Fruit fly (Drosophila melanogaster): ENCODE data around the gene CG1532.

dm6 chrX:21065775-21066174 is 37.6 kb upstream of the CG1532 start:
- TF ChIP-seq CG14711 (tag; optimal IDR thresholded peaks at IDR 0.05) (no peak), cic (GFP tag; optimal IDR thresholded peaks at IDR 0.05) (no peak), CG11617 (GFP tag; optimal IDR thresholded peaks at IDR 0.05) (no peak), CG7045 (GFP tag; optimal IDR thresholded peaks at IDR 0.05) (no peak), CG12768 (GFP tag; optimal IDR thresholded peaks at IDR 0.05) (no peak), pad (GFP tag; optimal IDR thresholded peaks at IDR 0.05) (no peak), tj (GFP tag; optimal IDR thresholded peaks at IDR 0.05) (no peak), CG33017 (tag; optimal IDR thresholded peaks at IDR 0.05) (no peak), toe (GFP tag; optimal IDR thresholded peaks at IDR 0.05) (no peak), bab1 (GFP tag; optimal IDR thresholded peaks at IDR 0.05) (no peak), CG1620 (GFP tag; optimal IDR thresholded peaks at IDR 0.05) (no peak), kay (GFP tag; ENCODE audit: borderline replicate concordance) (no peak)

All from whole organism, adult.